Worm (Caenorhabditis elegans) whole organism, midembryonic: ENCODE measurements around the gene C11G10.1.

Experiments used
- T22C8.4 ChIP-seq: fragments of 200-800 bp; sonication (Bioruptor generic); IDR thresholded peaks from 2 replicates; pipeline ENCODE4 v1.3.6; 2022; ENCODE audit warnings: missing genetic modification characterization, missing compliant biosample characterization
- klf-2 ChIP-seq: fragments of 200-800 bp; sonication (Bioruptor generic); conservative IDR thresholded peaks from 2 replicates; pipeline ENCODE4 v1.3.6; 2022; ENCODE audit warnings: missing genetic modification reagents, missing genetic modification characterization, missing compliant biosample characterization
- tab-1 ChIP-seq: fragments of 200-800 bp; sonication (Bioruptor generic); IDR thresholded peaks from 2 replicates; pipeline ENCODE4 v1.3.6; 2022; ENCODE audit warnings: missing genetic modification characterization, missing compliant biosample characterization

DNA sequence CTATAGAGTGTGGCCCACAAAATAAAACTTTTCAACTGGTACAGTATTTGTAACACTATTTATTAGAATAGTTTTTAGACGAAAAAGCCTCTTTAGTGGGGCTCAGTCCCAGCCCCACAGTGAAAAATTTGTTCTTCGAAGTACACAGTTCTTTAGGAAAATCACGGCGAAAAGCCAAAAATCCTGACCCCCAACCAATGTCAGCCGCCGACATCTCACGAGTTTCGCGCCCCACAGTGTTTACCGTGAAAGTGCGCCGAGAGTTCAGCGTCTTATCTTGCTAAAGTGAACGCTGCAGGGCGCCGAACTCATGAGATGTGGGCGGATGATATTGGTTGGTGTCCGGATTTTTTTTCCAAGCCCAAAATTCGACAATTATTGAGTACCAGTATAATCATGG, 12.4 kb upstream of the C11G10.1 start:
- TF ChIP-seq tab-1 (GFP tag; lab: Robert Waterston, UW) (no peak), T22C8.4 (no peak), klf-2 (GFP tag; lab: Robert Waterston, UW) (no peak)
